Fruit fly (Drosophila melanogaster) whole organism, adult: Measurements from ENCODE around the gene Rhau.

Experiments used
- CG11617 ChIP-seq: fragments of 200-800 bp; sonication (Bioruptor generic); optimal IDR thresholded peaks from 2 replicates; lab custom pipeline; 2017; ENCODE audit warnings: mild to moderate bottlenecking, missing biosample characterization, missing genetic modification reagents, missing genetic modification characterization
- CG12768 ChIP-seq: fragments of 200-800 bp; sonication (Bioruptor generic); optimal IDR thresholded peaks from 2 replicates; lab custom pipeline; 2017; ENCODE audit warnings: missing biosample characterization, missing genetic modification characterization, mild to moderate bottlenecking, moderate library complexity, missing genetic modification reagents
- CG14711 ChIP-seq: fragments of 200-800 bp; sonication (Bioruptor generic); optimal IDR thresholded peaks from 2 replicates; lab custom pipeline; 2018; ENCODE audit warnings: missing biosample characterization, mild to moderate bottlenecking, missing genetic modification characterization, moderate library complexity
- CG1620 ChIP-seq: fragments of 200-800 bp; sonication (Bioruptor generic); optimal IDR thresholded peaks from 2 replicates; lab custom pipeline; 2016; ENCODE audit warnings: missing biosample characterization, missing genetic modification characterization
- CG33017 ChIP-seq: fragments of 200-800 bp; sonication (Bioruptor generic); optimal IDR thresholded peaks from 2 replicates; lab custom pipeline; 2018; ENCODE audit warnings: missing biosample characterization, mild to moderate bottlenecking, missing genetic modification characterization, moderate library complexity
- CG5204 ChIP-seq: fragments of 200-800 bp; sonication (Bioruptor generic); optimal IDR thresholded peaks from 2 replicates; lab custom pipeline; 2016; ENCODE audit warnings: missing biosample characterization, missing genetic modification characterization
- CG7045 ChIP-seq: fragments of 200-800 bp; sonication (Bioruptor generic); optimal IDR thresholded peaks from 2 replicates; lab custom pipeline; 2017; ENCODE audit warnings: missing biosample characterization, mild to moderate bottlenecking, missing genetic modification characterization
- CG7101 ChIP-seq: fragments of 200-800 bp; sonication (Bioruptor generic); optimal IDR thresholded peaks from 2 replicates; lab custom pipeline; 2018; ENCODE audit warnings: missing biosample characterization, mild to moderate bottlenecking, missing genetic modification characterization, moderate library complexity
- Clk ChIP-seq: fragments of 200-800 bp; sonication (Bioruptor generic); optimal IDR thresholded peaks from 2 replicates; lab custom pipeline; 2017; ENCODE audit warnings: missing biosample characterization, missing genetic modification characterization
- Crg-1 ChIP-seq: fragments of 200-800 bp; sonication (Bioruptor generic); optimal IDR thresholded peaks from 2 replicates; lab custom pipeline; 2016; ENCODE audit warnings: missing biosample characterization, missing genetic modification characterization
- Hr96 ChIP-seq: fragments of 200-800 bp; sonication (Bioruptor generic); optimal IDR thresholded peaks from 2 replicates; lab custom pipeline; 2016; ENCODE audit warnings: missing biosample characterization, missing genetic modification characterization
- Mnt ChIP-seq: fragments of 200-800 bp; sonication (Bioruptor generic); optimal IDR thresholded peaks from 2 replicates; lab custom pipeline; 2016; ENCODE audit warnings: missing biosample characterization, mild to moderate bottlenecking, missing genetic modification characterization
- bab1 ChIP-seq: fragments of 200-800 bp; sonication (Bioruptor generic); optimal IDR thresholded peaks from 3 replicates; lab custom pipeline; 2019; ENCODE audit warnings: missing biosample characterization, mild to moderate bottlenecking, missing genetic modification characterization, moderate library complexity
- cic ChIP-seq: fragments of 200-800 bp; sonication (Bioruptor generic); optimal IDR thresholded peaks from 2 replicates; lab custom pipeline; 2017; ENCODE audit warnings: missing biosample characterization, mild to moderate bottlenecking, missing genetic modification characterization, moderate library complexity
- cnc ChIP-seq, 2 experiments: fragments of >200 bp; optimal IDR thresholded peaks; 2 replicates each; lab custom pipeline; 2017
- kay ChIP-seq: fragments of 200-800 bp; sonication (Bioruptor generic); peaks from one replicate; lab custom pipeline; 2016; ENCODE audit warnings: missing biosample characterization, missing genetic modification characterization, borderline replicate concordance
- ovo ChIP-seq: fragments of 200-800 bp; sonication (Bioruptor generic); optimal IDR thresholded peaks from 2 replicates; lab custom pipeline; 2016; ENCODE audit warnings: missing biosample characterization, missing genetic modification characterization
- pad ChIP-seq: fragments of 200-800 bp; sonication (Bioruptor generic); optimal IDR thresholded peaks from 3 replicates; lab custom pipeline; 2017; ENCODE audit warnings: missing biosample characterization, missing genetic modification characterization, mild to moderate bottlenecking, moderate library complexity, missing genetic modification reagents
- tj ChIP-seq: fragments of 200-800 bp; sonication (Bioruptor generic); optimal IDR thresholded peaks from 3 replicates; lab custom pipeline; 2017; ENCODE audit warnings: missing biosample characterization, mild to moderate bottlenecking, missing genetic modification characterization, moderate library complexity
- toe ChIP-seq: fragments of 200-800 bp; sonication (Bioruptor generic); optimal IDR thresholded peaks from 2 replicates; lab custom pipeline; 2016; ENCODE audit warnings: missing biosample characterization, missing genetic modification characterization

Gene Rhau

dm6 chr2L:20787271-20787791, 29.5 kb upstream of the Rhau start, which contains the start of gene Pomp:
Pomp (plus strand) TSS chr2L:20787656.
- TF ChIP-seq CG33017: no peak
- TF ChIP-seq Hr96 (GFP tag; lab: Kevin White, UChicago): no peak
- peak; percentile 61 for TF ChIP-seq CG14711 (tag; lab: Kevin White, UChicago)
- TF ChIP-seq ovo (GFP tag; lab: Kevin White, UChicago): no peak
- TF ChIP-seq Crg-1 (GFP tag; lab: Kevin White, UChicago): peak; percentile 3
- TF ChIP-seq CG12768 (GFP tag; lab: Kevin White, UChicago): no peak
- TF ChIP-seq cic (GFP tag; lab: Kevin White, UChicago): peak; percentile 39
- TF ChIP-seq CG7101 (tag; lab: Kevin White, UChicago): peak; percentile 47
- TF ChIP-seq CG5204 (GFP tag; lab: Kevin White, UChicago): no peak
- TF ChIP-seq CG1620 (GFP tag; lab: Kevin White, UChicago): no peak
- TF ChIP-seq CG11617 (GFP tag; lab: Kevin White, UChicago): no peak
- TF ChIP-seq kay: peak; percentile 33
- TF ChIP-seq toe (GFP tag; lab: Kevin White, UChicago): peak; percentile 17
- no peak for TF ChIP-seq cnc (optimal IDR thresholded peaks at IDR 0.05; lab: Kevin White, UChicago)
- no peak for TF ChIP-seq Clk (GFP tag; lab: Kevin White, UChicago)
- peak; percentile 9 for TF ChIP-seq tj (GFP tag; lab: Kevin White, UChicago)
- no peak for TF ChIP-seq CG7045 (GFP tag; lab: Kevin White, UChicago)
- TF ChIP-seq bab1: peak; percentile 41
- peak; percentile 12 for TF ChIP-seq pad
- no peak for TF ChIP-seq Mnt (GFP tag; lab: Kevin White, UChicago)

DNA sequence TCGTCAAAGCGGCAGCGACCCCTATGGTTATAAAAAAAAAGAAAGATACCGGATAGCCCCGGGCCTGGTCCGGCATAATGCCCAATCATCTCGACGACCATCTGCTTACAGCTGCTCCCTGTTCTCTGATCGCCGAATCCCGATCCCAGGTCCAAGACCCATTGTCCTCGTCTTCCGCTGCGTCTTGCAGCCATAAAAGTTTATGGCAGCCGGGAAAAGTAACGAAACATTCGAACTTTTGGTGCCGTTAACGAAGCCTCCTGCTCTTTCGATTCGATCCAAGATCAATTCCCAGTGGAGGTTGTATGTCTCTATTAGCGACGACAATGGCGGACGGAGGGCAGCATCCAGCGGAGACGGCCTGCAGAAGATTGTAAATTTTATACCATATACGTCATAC, 27.5 kb upstream of the Rhau start:
- TF ChIP-seq kay (no peak), CG33017 (no peak), Clk (GFP tag; lab: Kevin White, UChicago) (no peak), Hr96 (GFP tag; lab: Kevin White, UChicago) (no peak), CG14711 (tag; lab: Kevin White, UChicago) (no peak), Mnt (GFP tag; lab: Kevin White, UChicago) (no peak), pad (no peak), CG11617 (GFP tag; lab: Kevin White, UChicago) (no peak), bab1 (no peak), cnc (optimal IDR thresholded peaks at IDR 0.05; lab: Kevin White, UChicago) (no peak), tj (GFP tag; lab: Kevin White, UChicago) (no peak), ovo (GFP tag; lab: Kevin White, UChicago) (no peak)

DNA sequence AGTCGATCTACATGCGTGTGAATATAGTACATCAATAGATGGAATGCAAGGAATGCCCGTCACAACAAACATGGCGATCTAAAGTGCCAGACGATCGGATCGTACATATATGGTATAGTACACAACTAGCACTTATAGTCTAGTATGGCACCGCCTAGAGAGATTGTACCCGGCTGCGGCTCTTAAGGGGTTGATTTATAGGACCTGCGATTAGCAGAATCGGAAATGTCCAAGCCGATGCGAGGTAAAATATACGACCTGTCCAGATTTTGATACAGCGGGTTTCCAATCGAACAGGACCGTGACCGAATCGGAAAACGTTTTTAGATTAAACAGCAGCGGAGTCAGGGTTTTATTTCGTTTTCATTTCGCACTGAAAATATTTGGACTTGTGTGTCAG, 26.1 kb upstream of the Rhau start:
- no peak for TF ChIP-seq cnc (optimal IDR thresholded peaks at IDR 0.05; lab: Kevin White, UChicago)
- no peak for TF ChIP-seq CG1620 (GFP tag; lab: Kevin White, UChicago)
- TF ChIP-seq Crg-1 (GFP tag; lab: Kevin White, UChicago): no peak
- no peak for TF ChIP-seq Mnt (GFP tag; lab: Kevin White, UChicago)
- TF ChIP-seq CG33017: no peak
- no peak for TF ChIP-seq pad
- TF ChIP-seq CG7045 (GFP tag; lab: Kevin White, UChicago): no peak

DNA sequence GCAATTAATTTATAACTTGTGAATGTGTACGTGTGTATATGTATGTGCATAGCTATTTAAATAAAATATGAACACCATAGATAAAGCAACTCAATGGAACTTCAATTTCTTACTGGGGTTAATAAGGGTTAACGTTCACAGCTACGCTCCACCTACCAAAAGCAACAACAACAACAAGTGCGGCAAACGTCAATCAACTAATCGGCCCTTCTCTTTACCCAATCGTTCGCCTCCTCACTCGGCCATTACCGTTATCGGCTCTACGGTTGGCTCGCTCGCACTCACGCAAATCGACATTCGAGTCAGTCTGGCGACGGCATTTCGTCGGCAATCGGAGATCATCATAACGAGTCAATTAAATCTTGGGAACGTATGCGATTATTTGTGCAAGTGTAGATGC, 25.3 kb upstream of the Rhau start:
- TF ChIP-seq kay (no peak), toe (GFP tag; lab: Kevin White, UChicago) (peak; percentile 34), CG7101 (tag; lab: Kevin White, UChicago) (no peak), cic (GFP tag; lab: Kevin White, UChicago) (no peak), Mnt (GFP tag; lab: Kevin White, UChicago) (no peak), cnc (optimal IDR thresholded peaks at IDR 0.05; lab: Kevin White, UChicago) (no peak), CG7045 (GFP tag; lab: Kevin White, UChicago) (no peak), ovo (GFP tag; lab: Kevin White, UChicago) (peak; percentile 86), Crg-1 (GFP tag; lab: Kevin White, UChicago) (no peak), CG11617 (GFP tag; lab: Kevin White, UChicago) (no peak), pad (peak; percentile 28), Clk (GFP tag; lab: Kevin White, UChicago) (no peak)

- TF ChIP-seq tj (GFP tag; lab: Kevin White, UChicago) (no peak), kay (peak; percentile 69), Hr96 (GFP tag; lab: Kevin White, UChicago) (no peak), CG11617 (GFP tag; lab: Kevin White, UChicago) (peak; percentile 64), CG14711 (tag; lab: Kevin White, UChicago) (peak; percentile 9), Clk (GFP tag; lab: Kevin White, UChicago) (peak; percentile 45), ovo (GFP tag; lab: Kevin White, UChicago) (peak; percentile 39), CG7101 (tag; lab: Kevin White, UChicago) (peak; percentile 72), CG1620 (GFP tag; lab: Kevin White, UChicago) (peak; percentile 21), CG7045 (GFP tag; lab: Kevin White, UChicago) (peak; percentile 78), cnc (optimal IDR thresholded peaks at IDR 0.05; lab: Kevin White, UChicago) (no peak), pad (peak; percentile 56), toe (GFP tag; lab: Kevin White, UChicago) (peak; percentile 15), Crg-1 (GFP tag; lab: Kevin White, UChicago) (peak; percentile 39), Mnt (GFP tag; lab: Kevin White, UChicago) (peak; percentile 37), cic (GFP tag; lab: Kevin White, UChicago) (peak; percentile 82), bab1 (no peak), CG5204 (GFP tag; lab: Kevin White, UChicago) (peak; percentile 9), CG12768 (GFP tag; lab: Kevin White, UChicago) (peak; percentile 81), CG33017 (peak; percentile 79)
Measured at dm6 chr2L:20780768-20781167, 23.0 kb upstream of the Rhau start.

DNA sequence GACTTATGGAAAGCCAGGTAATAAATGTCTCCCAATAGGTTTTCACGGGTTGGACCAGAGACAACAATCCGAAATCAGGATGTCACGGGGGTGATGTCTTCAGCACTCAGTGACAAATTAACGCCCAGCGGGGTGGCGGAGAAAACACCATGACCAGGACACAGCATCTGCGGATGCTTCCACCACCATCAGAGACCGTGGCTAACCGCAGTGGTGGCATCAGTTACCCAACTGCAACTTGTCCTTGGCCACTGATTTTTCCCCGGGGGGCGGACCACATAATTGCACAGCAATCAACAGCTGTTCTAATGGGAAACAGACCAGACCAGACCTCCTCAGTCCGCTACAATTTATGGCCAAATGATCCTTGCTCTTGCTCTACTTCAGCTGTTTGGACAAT, 20.6 kb upstream of the Rhau start:
- TF ChIP-seq CG14711 (tag; lab: Kevin White, UChicago) (no peak), CG7101 (tag; lab: Kevin White, UChicago) (no peak), Mnt (GFP tag; lab: Kevin White, UChicago) (no peak), CG7045 (GFP tag; lab: Kevin White, UChicago) (no peak), Hr96 (GFP tag; lab: Kevin White, UChicago) (no peak), CG12768 (GFP tag; lab: Kevin White, UChicago) (no peak), CG5204 (GFP tag; lab: Kevin White, UChicago) (no peak), toe (GFP tag; lab: Kevin White, UChicago) (no peak), Clk (GFP tag; lab: Kevin White, UChicago) (no peak), tj (GFP tag; lab: Kevin White, UChicago) (no peak), bab1 (no peak), CG11617 (GFP tag; lab: Kevin White, UChicago) (no peak), CG1620 (GFP tag; lab: Kevin White, UChicago) (no peak), pad (no peak), ovo (GFP tag; lab: Kevin White, UChicago) (no peak), cic (GFP tag; lab: Kevin White, UChicago) (no peak), CG33017 (no peak), cnc (optimal IDR thresholded peaks at IDR 0.05; lab: Kevin White, UChicago) (no peak), Crg-1 (GFP tag; lab: Kevin White, UChicago) (no peak)
